Worm (Caenorhabditis elegans) whole organism, young adult: ENCODE measurements around the gene F22B8.3.

ENCODE experiments used
- B0336.3 ChIP-seq: fragments of 200-800 bp; sonication (Bioruptor generic); IDR thresholded peaks from 2 replicates; pipeline ENCODE4 v1.3.6; 2022; ENCODE audit warnings: missing genetic modification characterization, missing compliant biosample characterization
- F22D6.2 ChIP-seq: sonication (generic microtip); optimal IDR thresholded peaks from 2 replicates; lab custom pipeline; 2016; ENCODE audit warnings: mild to moderate bottlenecking, missing genetic modification characterization, missing compliant biosample characterization
- F33H1.4 ChIP-seq: fragments of 200-800 bp; sonication (Bioruptor generic); IDR thresholded peaks from 2 replicates; pipeline ENCODE4 v1.3.6; 2022; ENCODE audit warnings: missing genetic modification reagents, missing genetic modification characterization, missing compliant biosample characterization
- F39B2.1 ChIP-seq: fragments of 200-800 bp; sonication (Bioruptor generic); IDR thresholded peaks from 2 replicates; pipeline ENCODE4 v1.3.6; 2022; ENCODE audit warnings: missing genetic modification reagents, missing genetic modification characterization, missing compliant biosample characterization
- K12H6.12 ChIP-seq: fragments of 200-800 bp; sonication (Bioruptor generic); optimal IDR thresholded peaks from 2 replicates; lab custom pipeline; 2018; ENCODE audit warnings: mild to moderate bottlenecking, missing genetic modification characterization, missing compliant biosample characterization
- Y56A3A.18 ChIP-seq: fragments of 200-800 bp; sonication (Bioruptor generic); IDR thresholded peaks from 2 replicates; pipeline ENCODE4 v1.3.6; 2022; ENCODE audit warnings: missing genetic modification reagents, missing genetic modification characterization, missing compliant biosample characterization
- atf-7 ChIP-seq: sonication (generic microtip); optimal IDR thresholded peaks from 2 replicates; lab custom pipeline; 2017; ENCODE audit warnings: mild to moderate bottlenecking, missing genetic modification characterization, missing compliant biosample characterization
- ceh-100 ChIP-seq: fragments of 200-800 bp; sonication (Bioruptor generic); IDR thresholded peaks from 2 replicates; pipeline ENCODE4 v1.3.6; 2022; ENCODE audit warnings: missing genetic modification reagents, missing genetic modification characterization, missing compliant biosample characterization
- egl-44 ChIP-seq: fragments of 200-800 bp; sonication (Bioruptor generic); IDR thresholded peaks from 2 replicates; pipeline ENCODE4 v1.3.6; 2022; ENCODE audit warnings: missing genetic modification reagents, missing genetic modification characterization, missing compliant biosample characterization
- egrh-3 ChIP-seq: fragments of 200-800 bp; sonication (Bioruptor generic); IDR thresholded peaks from 2 replicates; pipeline ENCODE4 v1.3.6; 2022; ENCODE audit warnings: missing genetic modification reagents, missing genetic modification characterization, missing compliant biosample characterization
- ekl-4 ChIP-seq: fragments of 200-800 bp; sonication (Bioruptor generic); IDR thresholded peaks from 2 replicates; pipeline ENCODE4 v1.3.6; 2022; ENCODE audit warnings: missing genetic modification reagents, missing genetic modification characterization, missing compliant biosample characterization
- him-1 ChIP-seq: sonication (generic microtip); optimal IDR thresholded peaks from 2 replicates; lab custom pipeline; 2016; ENCODE audit warnings: missing genotype, missing genetic modification reagents, missing genetic modification characterization, missing compliant biosample characterization
- hsf-1 ChIP-seq: fragments of 200-800 bp; sonication (Bioruptor generic); IDR thresholded peaks from 2 replicates; pipeline ENCODE4 v1.3.6; 2022; ENCODE audit warnings: missing genetic modification reagents, missing genetic modification characterization, missing compliant biosample characterization
- let-607 ChIP-seq, 2 experiments: fragments of 200-800 bp in 1 of 2; sonication (Bioruptor generic) in 1 of 2; sonication (generic microtip) in 1 of 2; optimal IDR thresholded peaks; 2 replicates each; lab custom pipeline; 2016 to 2018; ENCODE audit warnings: mild to moderate bottlenecking in 2 of 2, missing compliant biosample characterization in 2 of 2, missing genetic modification characterization in 2 of 2, moderate library complexity in 2 of 2, missing genotype in 1 of 2
- lin-26 ChIP-seq: fragments of 200-800 bp; sonication (Bioruptor generic); IDR thresholded peaks from 2 replicates; pipeline ENCODE4 v1.3.6; 2022; ENCODE audit warnings: missing genetic modification reagents, missing genetic modification characterization, missing compliant biosample characterization
- lir-1 ChIP-seq: fragments of 200-800 bp; sonication (Bioruptor generic); conservative IDR thresholded peaks from 2 replicates; pipeline ENCODE4 v1.3.6; 2022; ENCODE audit warnings: missing genetic modification reagents, missing genetic modification characterization, missing compliant biosample characterization
- madf-10 ChIP-seq: sonication (generic microtip); optimal IDR thresholded peaks from 2 replicates; lab custom pipeline; 2016; ENCODE audit warnings: mild to moderate bottlenecking, missing genetic modification characterization, missing compliant biosample characterization
- mcd-1 ChIP-seq: fragments of 200-800 bp; sonication (Bioruptor generic); IDR thresholded peaks from 2 replicates; pipeline ENCODE4 v1.3.6; 2022; ENCODE audit warnings: missing genetic modification reagents, missing genetic modification characterization, missing compliant biosample characterization
- nfyb-1 ChIP-seq: fragments of 200-800 bp; sonication (Bioruptor generic); IDR thresholded peaks from 2 replicates; pipeline ENCODE4 v1.3.6; 2022; ENCODE audit warnings: missing genetic modification reagents, missing genetic modification characterization, missing compliant biosample characterization
- nhr-120 ChIP-seq: fragments of 200-800 bp; sonication (Bioruptor generic); IDR thresholded peaks from 2 replicates; pipeline ENCODE4 v1.3.6; 2022; ENCODE audit warnings: missing genetic modification characterization, missing compliant biosample characterization
- nhr-80 ChIP-seq: sonication (generic microtip); optimal IDR thresholded peaks from 2 replicates; lab custom pipeline; 2016; ENCODE audit warnings: missing genetic modification characterization, missing compliant biosample characterization
- pha-4 ChIP-seq: fragments of 150-350 bp; sonication (generic microtip); optimal IDR thresholded peaks from 2 replicates; lab custom pipeline; 2014; ENCODE audit warnings: missing biosample characterization, missing genetic modification reagents, missing genetic modification characterization
- snpc-1.3 ChIP-seq: sonication (generic microtip); optimal IDR thresholded peaks from 2 replicates; lab custom pipeline; 2017; ENCODE audit warnings: missing genetic modification characterization, mild to moderate bottlenecking, missing compliant biosample characterization, antibody characterized with exemption, moderate library complexity, missing genotype, missing genetic modification reagents; ENCODE audit not compliant: insufficient read depth
- snpc-4 ChIP-seq, 5 experiments: fragments of 150-350 bp in 1 of 5; sonication (generic microtip) in 4 of 5; optimal IDR thresholded peaks; 2 replicates each; lab custom pipeline; 2014 to 2018; ENCODE audit warnings: missing genetic modification characterization in 5 of 5, missing biosample characterization in 3 of 5, antibody characterized with exemption in 2 of 5, mild to moderate bottlenecking in 2 of 5, missing compliant biosample characterization in 2 of 5, missing genotype in 2 of 5, moderate library complexity in 2 of 5, missing genetic modification reagents in 1 of 5
- tbp1 ChIP-seq: fragments of 200-800 bp; sonication (Bioruptor generic); optimal IDR thresholded peaks from 2 replicates; lab custom pipeline; 2018; ENCODE audit warnings: mild to moderate bottlenecking, missing genetic modification characterization, missing compliant biosample characterization
- zfh-2 ChIP-seq: fragments of 200-800 bp; sonication (Bioruptor generic); conservative IDR thresholded peaks from 2 replicates; pipeline ENCODE4 v1.3.6; 2022; ENCODE audit warnings: missing genetic modification reagents, missing genetic modification characterization, missing compliant biosample characterization
- ztf-22 ChIP-seq: fragments of 200-800 bp; sonication (Bioruptor generic); optimal IDR thresholded peaks from 2 replicates; lab custom pipeline; 2018; ENCODE audit warnings: mild to moderate bottlenecking, missing genetic modification characterization, moderate library complexity, missing compliant biosample characterization
- ztf-25 ChIP-seq: fragments of 200-800 bp; sonication (Bioruptor generic); IDR thresholded peaks from 2 replicates; pipeline ENCODE4 v1.3.6; 2022; ENCODE audit warnings: missing genetic modification reagents, missing genetic modification characterization, missing compliant biosample characterization

The F22B8.3 gene

ce11 chrV:16090685-16091084 lies at the start of gene F22B8.3:
F22B8.3 (plus strand) TSS chrV:16090985.
- TF ChIP-seq ekl-4 (GFP tag; lab: Robert Waterston, UW) (no peak), F39B2.1 (GFP tag; lab: Robert Waterston, UW) (no peak), F22D6.2 (tag; lab: Kevin White, UChicago) (no peak), snpc-1.3 (tag; lab: Kevin White, UChicago) (no peak), him-1 (tag; lab: Kevin White, UChicago) (no peak)

DNA sequence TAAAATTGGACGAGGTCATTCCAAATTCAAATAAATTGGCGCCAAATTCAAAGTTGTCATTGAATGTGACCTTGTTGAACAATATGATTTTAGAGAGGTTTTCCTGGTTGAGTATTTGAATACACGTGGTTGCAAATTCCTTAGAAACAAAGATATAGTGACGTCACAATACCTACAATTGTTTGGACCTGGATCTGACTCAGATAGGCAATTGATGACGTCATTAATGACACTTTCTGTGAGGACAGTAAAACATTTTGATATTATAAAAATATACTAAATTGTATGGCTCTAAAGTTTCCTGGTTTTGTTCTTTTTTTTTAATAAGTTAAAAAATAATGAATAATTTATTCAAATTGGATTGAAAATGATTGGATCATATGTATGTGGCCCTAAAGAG lies 49.4 kb upstream of the F22B8.3 start:
- TF ChIP-seq F22D6.2 (tag; lab: Kevin White, UChicago), result no peak
- no peak for TF ChIP-seq ceh-100 (GFP tag; lab: Robert Waterston, UW)
- no peak for TF ChIP-seq lir-1 (GFP tag; lab: Robert Waterston, UW)

DNA sequence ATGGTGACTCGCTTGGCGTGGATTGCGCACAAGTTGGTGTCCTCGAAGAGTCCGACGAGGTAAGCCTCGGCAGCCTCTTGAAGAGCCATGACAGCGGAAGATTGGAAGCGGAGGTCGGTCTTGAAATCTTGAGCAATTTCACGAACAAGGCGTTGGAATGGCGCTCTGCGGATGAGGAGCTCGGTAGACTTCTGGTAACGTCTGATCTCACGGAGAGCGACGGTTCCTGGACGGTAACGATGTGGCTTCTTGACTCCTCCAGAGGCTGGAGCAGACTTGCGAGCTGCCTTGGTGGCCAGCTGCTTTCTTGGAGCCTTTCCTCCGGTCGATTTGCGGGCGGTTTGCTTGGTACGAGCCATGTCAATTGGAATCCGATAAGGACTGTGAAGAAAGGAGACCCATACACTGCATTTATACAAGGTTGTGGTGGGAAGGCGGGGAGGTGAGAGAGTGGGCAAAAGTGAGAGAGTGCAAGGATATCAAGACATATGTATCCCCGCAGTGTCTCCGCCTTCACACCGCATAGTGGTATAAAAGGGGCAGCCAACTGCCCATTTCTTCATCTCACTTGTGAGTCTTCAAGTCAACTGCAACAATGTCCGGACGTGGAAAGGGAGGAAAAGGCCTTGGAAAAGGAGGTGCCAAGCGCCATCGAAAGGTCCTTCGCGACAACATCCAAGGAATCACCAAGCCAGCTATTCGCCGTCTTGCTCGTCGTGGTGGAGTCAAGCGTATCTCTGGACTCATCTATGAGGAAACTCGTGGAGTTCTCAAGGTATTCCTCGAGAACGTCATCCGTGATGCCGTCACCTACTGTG lies 48.7 kb upstream of the F22B8.3 start, which contains the start of the genes his-2 and his-1:
Gene his-2, minus strand, starts transcription at position 359 of the 818 bp plus-strand sequence.
Gene his-1, plus strand, starts transcription at position 596 of the 818 bp plus-strand sequence.
- TF ChIP-seq nfyb-1 (GFP tag; lab: Robert Waterston, UW) (0 out of 2 replicates have a peak, but pooled peaks have one; percentile 9), egrh-3 (GFP tag; lab: Robert Waterston, UW) (peak; percentile 63; the same call in 1 of the 2 replicates), zfh-2 (GFP tag; lab: Robert Waterston, UW) (peak; percentile 58; the same call in 1 of the 2 replicates), hsf-1 (GFP tag; lab: Robert Waterston, UW) (0 out of 2 replicates have a peak, but pooled peaks have one; percentile 35)

- TF ChIP-seq let-607 (tag; optimal IDR thresholded peaks at IDR 0.05; lab: Kevin White, UChicago) (no peak), nhr-120 (GFP tag; lab: Robert Waterston, UW) (0 out of 2 replicates have a peak, but pooled peaks have one; percentile 50), Y56A3A.18 (0 out of 2 replicates have a peak, but pooled peaks have one; percentile 17), ztf-25 (0 out of 2 replicates have a peak, but pooled peaks have one; percentile 7)
These were observed 48.1 kb upstream of the F22B8.3 start for ce11 chrV:16042743-16043014.

DNA sequence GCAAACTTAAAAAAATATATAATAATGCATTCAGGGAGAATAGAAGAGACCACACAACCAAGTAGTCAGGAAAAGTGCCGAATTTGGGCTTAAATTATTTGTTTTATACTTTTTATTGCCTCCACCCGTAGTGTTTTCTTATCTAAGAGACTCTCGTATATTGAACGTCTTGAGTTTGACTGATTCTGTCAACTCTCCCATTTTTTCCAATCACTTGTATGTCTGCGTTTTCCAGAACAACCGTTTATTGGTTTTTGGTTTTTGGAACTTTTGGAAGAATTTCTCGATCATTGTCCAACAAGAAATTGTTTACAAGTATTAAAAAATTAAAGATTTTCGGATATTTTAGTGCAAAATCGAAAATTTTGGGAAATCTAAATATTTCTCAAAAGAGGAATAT lies 47.1 kb upstream of the F22B8.3 start:
- TF ChIP-seq egrh-3 (GFP tag; lab: Robert Waterston, UW), result no peak
- no peak for TF ChIP-seq mcd-1 (GFP tag; lab: Robert Waterston, UW)
- TF ChIP-seq nhr-80 (tag; lab: Kevin White, UChicago), result peak; percentile 73

DNA sequence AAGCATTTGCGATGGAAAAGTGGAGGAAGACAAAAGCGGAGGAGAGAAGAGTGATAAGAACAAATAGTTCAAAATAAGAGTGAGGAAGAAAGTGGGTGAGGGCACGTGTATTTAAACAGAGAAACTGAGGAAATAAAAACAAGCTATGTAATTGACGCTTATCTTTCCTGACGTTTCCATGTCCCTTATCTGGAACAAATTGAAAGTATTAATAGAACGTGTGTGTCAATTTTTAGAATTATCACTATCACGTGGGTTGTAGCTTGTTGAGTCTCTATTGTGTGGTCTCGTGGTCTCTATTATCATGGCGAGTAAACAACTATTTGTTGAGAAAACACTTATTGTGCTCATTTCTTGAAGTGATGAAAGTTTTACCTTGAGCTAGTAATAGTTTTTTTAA lies 44.9 kb upstream of the F22B8.3 start, which contains the start of gene T10C6.15:
Gene T10C6.15, minus strand, starts transcription at position 104 of the 400 bp plus-strand sequence.
- TF ChIP-seq madf-10, result peak; percentile 18
- TF ChIP-seq pha-4 (tag; lab: Kevin White, UChicago), result peak; percentile 70
- TF ChIP-seq snpc-4 (GFP tag; optimal IDR thresholded peaks at IDR 0.05; lab: Kevin White, UChicago), result no peak
- TF ChIP-seq snpc-4 (tag; optimal IDR thresholded peaks at IDR 0.05; lab: Kevin White, UChicago), result peak in 1 of 4 experiments; percentile 9
- peak; percentile 66 for TF ChIP-seq atf-7 (tag; lab: Kevin White, UChicago)
- no peak for TF ChIP-seq F33H1.4 (GFP tag; lab: Robert Waterston, UW)
- 0 out of 2 replicates have a peak, but pooled peaks have one; percentile 51 for TF ChIP-seq egl-44
- peak in 1 of 2 experiments; percentile 38 for TF ChIP-seq let-607 (tag; optimal IDR thresholded peaks at IDR 0.05; lab: Kevin White, UChicago)
- peak; percentile 71 for TF ChIP-seq ztf-22 (GFP tag; lab: Kevin White, UChicago)
- 0 out of 2 replicates have a peak, but pooled peaks have one; percentile 56 for TF ChIP-seq B0336.3 (GFP tag; lab: Robert Waterston, UW)
- TF ChIP-seq nhr-80 (tag; lab: Kevin White, UChicago), result peak; percentile 83
- TF ChIP-seq tbp1 (GFP tag; lab: Kevin White, UChicago), result peak; percentile 48
- TF ChIP-seq lin-26 (GFP tag; lab: Robert Waterston, UW), result no peak
- no peak for TF ChIP-seq K12H6.12
